Worm (Caenorhabditis elegans): ENCODE results near the gene ZK637.15.

ZK637.15 gene

DNA sequence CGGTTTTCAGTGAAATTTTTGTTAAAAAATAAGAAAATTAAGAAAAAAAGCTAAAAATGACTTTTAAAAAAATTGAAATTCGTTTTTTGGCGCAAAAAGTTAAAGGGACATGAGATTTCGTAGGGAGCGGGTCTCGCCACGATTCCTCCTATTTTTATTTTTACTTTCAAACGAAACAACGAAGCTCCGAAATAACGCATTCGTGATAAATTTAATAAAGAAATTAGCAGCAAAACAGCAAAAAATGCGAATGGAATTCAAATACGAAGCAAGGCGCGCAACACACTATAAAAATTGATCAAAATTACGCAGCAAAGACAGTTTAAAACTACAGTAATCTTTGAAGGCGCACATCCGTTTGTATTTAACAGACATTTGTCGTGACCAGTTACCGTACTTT, 20.1 kb upstream of the ZK637.15 start:
- no peak for TF ChIP-seq nhr-77 (tag; optimal IDR thresholded peaks at IDR 0.05)
- peak; percentile 26 to 84 for TF ChIP-seq lsy-2 (tag; optimal IDR thresholded peaks at IDR 0.05)
- no peak for TF ChIP-seq snpc-4 (tag; optimal IDR thresholded peaks at IDR 0.05)
- TF ChIP-seq R02D3.7 (tag; optimal IDR thresholded peaks at IDR 0.05), result no peak
- TF ChIP-seq unc-55 (GFP tag; optimal IDR thresholded peaks at IDR 0.05), result peak; percentile 83
- no peak for TF ChIP-seq dmd-4 (tag; optimal IDR thresholded peaks at IDR 0.05)
- TF ChIP-seq F13H6.1 (tag; optimal IDR thresholded peaks at IDR 0.05), result no peak
- no peak for TF ChIP-seq peb-1 (tag; optimal IDR thresholded peaks at IDR 0.05)
- TF ChIP-seq nhr-129 (tag; optimal IDR thresholded peaks at IDR 0.05), result peak; percentile 39
- TF ChIP-seq ztf-1 (GFP tag; conservative IDR thresholded peaks at IDR 0.05), result no peak
- TF ChIP-seq nhr-237 (tag; optimal IDR thresholded peaks at IDR 0.05), result no peak
- TF ChIP-seq Y55F3AM.14 (GFP tag; optimal IDR thresholded peaks at IDR 0.05), result no peak
- no peak for TF ChIP-seq nhr-6 (tag; optimal IDR thresholded peaks at IDR 0.05)
- TF ChIP-seq ceh-16 (tag; optimal IDR thresholded peaks at IDR 0.05), result no peak
- peak; percentile 64 for TF ChIP-seq C34F6.9 (tag; optimal IDR thresholded peaks at IDR 0.05)
- no peak for TF ChIP-seq aly-2 (tag; optimal IDR thresholded peaks at IDR 0.05)
- no peak for TF ChIP-seq fos-1 (tag; optimal IDR thresholded peaks at IDR 0.05)
- TF ChIP-seq gmeb-1 (tag; optimal IDR thresholded peaks at IDR 0.05), result peak; percentile 66
- TF ChIP-seq ceh-82 (tag; optimal IDR thresholded peaks at IDR 0.05), result no peak
- TF ChIP-seq blmp-1 (tag; optimal IDR thresholded peaks at IDR 0.05; ENCODE audit: insufficient read depth), result no peak
- TF ChIP-seq sem-4 (tag; optimal IDR thresholded peaks at IDR 0.05), result no peak
- no peak for TF ChIP-seq ztf-4 (tag; optimal IDR thresholded peaks at IDR 0.05)
- TF ChIP-seq lin-39 (tag; optimal IDR thresholded peaks at IDR 0.05), result no peak
- TF ChIP-seq skn-1 (tag; optimal IDR thresholded peaks at IDR 0.05), result no peak
- no peak for TF ChIP-seq ztf-11 (tag; optimal IDR thresholded peaks at IDR 0.05)
- no peak for TF ChIP-seq sma-9 (GFP tag; optimal IDR thresholded peaks at IDR 0.05)
- TF ChIP-seq sma-9 (tag; optimal IDR thresholded peaks at IDR 0.05), result no peak
- no peak for TF ChIP-seq unc-62 (GFP tag; optimal IDR thresholded peaks at IDR 0.05)
- TF ChIP-seq mdl-1 (tag; optimal IDR thresholded peaks at IDR 0.05), result no peak
- no peak for TF ChIP-seq alr-1 (tag; optimal IDR thresholded peaks at IDR 0.05)
- no peak for TF ChIP-seq ama-1 (optimal IDR thresholded peaks at IDR 0.05)
- TF ChIP-seq nhr-25 (tag; optimal IDR thresholded peaks at IDR 0.05), result no peak
- TF ChIP-seq sma-3 (GFP tag; optimal IDR thresholded peaks at IDR 0.05), result no peak
- TF ChIP-seq egl-27 (tag; optimal IDR thresholded peaks at IDR 0.05), result no peak
- TF ChIP-seq lin-13 (GFP tag; optimal IDR thresholded peaks at IDR 0.05), result peak; percentile 39
- TF ChIP-seq unc-39 (tag; optimal IDR thresholded peaks at IDR 0.05), result no peak
- no peak for TF ChIP-seq elt-3 (tag; optimal IDR thresholded peaks at IDR 0.05)
- TF ChIP-seq crh-2 (tag; optimal IDR thresholded peaks at IDR 0.05), result peak; percentile 44
- TF ChIP-seq nhr-11 (tag; optimal IDR thresholded peaks at IDR 0.05), result no peak

DNA sequence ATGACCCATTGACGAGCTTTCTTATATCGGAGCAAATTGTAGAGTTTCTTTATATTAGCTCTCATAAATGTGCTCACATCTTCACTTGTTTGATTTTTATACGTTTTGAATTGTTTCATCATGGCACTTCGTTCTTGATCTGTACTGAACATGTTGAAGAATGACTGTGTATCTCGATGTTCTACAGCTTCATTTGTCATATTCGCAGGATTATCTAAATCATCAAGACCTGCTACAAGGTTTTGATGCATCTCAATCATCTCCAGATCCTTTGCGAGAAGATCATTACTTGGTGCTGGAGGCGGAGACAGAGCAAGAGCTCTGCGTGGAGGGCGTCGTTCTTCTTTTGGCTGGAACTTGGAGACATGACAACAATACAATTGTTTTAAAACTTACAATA, 16.6 kb upstream of the ZK637.15 start:
- TF ChIP-seq nhr-11 (tag; optimal IDR thresholded peaks at IDR 0.05) (no peak), sma-3 (GFP tag; optimal IDR thresholded peaks at IDR 0.05) (no peak), sma-9 (GFP tag; optimal IDR thresholded peaks at IDR 0.05) (no peak), sma-9 (tag; optimal IDR thresholded peaks at IDR 0.05) (no peak), lin-13 (GFP tag; optimal IDR thresholded peaks at IDR 0.05) (no peak), lsy-2 (tag; optimal IDR thresholded peaks at IDR 0.05) (no peak), mbf-1 (tag; optimal IDR thresholded peaks at IDR 0.05) (no peak), ceh-82 (tag; optimal IDR thresholded peaks at IDR 0.05) (no peak)

DNA sequence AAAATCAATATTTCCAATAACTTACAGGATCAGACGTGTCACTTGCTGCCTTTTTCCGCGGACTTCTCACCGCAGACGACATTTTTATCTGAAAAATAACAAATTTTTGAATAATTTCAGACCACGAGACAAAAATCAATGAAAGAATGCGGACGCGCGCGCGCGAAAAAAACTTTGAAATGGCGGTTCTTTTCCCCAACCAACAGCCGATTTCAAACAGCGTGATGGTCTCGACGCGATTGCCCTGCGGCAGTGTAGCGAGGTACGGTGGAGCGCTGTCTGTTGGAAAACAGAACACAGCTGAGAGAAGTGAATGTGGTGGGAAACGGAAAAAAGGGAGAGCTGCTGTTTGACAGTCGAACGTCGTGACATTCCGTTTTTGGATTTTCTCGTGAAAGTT, 15.8 kb upstream of the ZK637.15 start, which contains the start of gene lin-9:
Gene lin-9 (minus strand): TSS at position 88 of the 400 bp plus-strand sequence.
- peak; percentile 81 for TF ChIP-seq nhr-6 (tag; optimal IDR thresholded peaks at IDR 0.05)
- TF ChIP-seq ZK546.5 (tag; optimal IDR thresholded peaks at IDR 0.05), result peak; percentile 72
- no peak for TF ChIP-seq skn-1 (tag; optimal IDR thresholded peaks at IDR 0.05)
- TF ChIP-seq nhr-11 (tag; optimal IDR thresholded peaks at IDR 0.05), result no peak
- TF ChIP-seq ceh-16 (tag; optimal IDR thresholded peaks at IDR 0.05), result peak; percentile 73
- TF ChIP-seq F13H6.1 (tag; optimal IDR thresholded peaks at IDR 0.05), result peak; percentile 96
- peak; percentile 90 for TF ChIP-seq fos-1 (tag; optimal IDR thresholded peaks at IDR 0.05)
- TF ChIP-seq nhr-12 (tag; optimal IDR thresholded peaks at IDR 0.05), result peak; percentile 47
- TF ChIP-seq Y55F3AM.14 (GFP tag; optimal IDR thresholded peaks at IDR 0.05), result peak; percentile 89
- no peak for TF ChIP-seq unc-39 (tag; optimal IDR thresholded peaks at IDR 0.05)
- peak; percentile 96 for TF ChIP-seq mab-5 (tag; optimal IDR thresholded peaks at IDR 0.05)
- TF ChIP-seq lin-39 (tag; optimal IDR thresholded peaks at IDR 0.05), result peak; percentile 26
- peak; percentile 95 for TF ChIP-seq nhr-21 (tag; optimal IDR thresholded peaks at IDR 0.05)
- peak; percentile 25 for TF ChIP-seq ztf-11 (tag; optimal IDR thresholded peaks at IDR 0.05)
- peak; percentile 86 for TF ChIP-seq egl-27 (tag; optimal IDR thresholded peaks at IDR 0.05)
- peak; percentile 80 for TF ChIP-seq nhr-10 (tag; optimal IDR thresholded peaks at IDR 0.05)
- TF ChIP-seq lsy-2 (tag; optimal IDR thresholded peaks at IDR 0.05), result peak; percentile 99 to 100
- TF ChIP-seq nhr-23 (tag; optimal IDR thresholded peaks at IDR 0.05), result no peak
- TF ChIP-seq ceh-82 (tag; optimal IDR thresholded peaks at IDR 0.05), result peak; percentile 78
- TF ChIP-seq sma-3 (GFP tag; optimal IDR thresholded peaks at IDR 0.05), result peak; percentile 95
- no peak for TF ChIP-seq ztf-1 (GFP tag; conservative IDR thresholded peaks at IDR 0.05)
- peak; percentile 97 for TF ChIP-seq crh-2 (tag; optimal IDR thresholded peaks at IDR 0.05)
- TF ChIP-seq sma-9 (GFP tag; optimal IDR thresholded peaks at IDR 0.05), result peak; percentile 97
- no peak for TF ChIP-seq sma-9 (tag; optimal IDR thresholded peaks at IDR 0.05)
- TF ChIP-seq ztf-4 (tag; optimal IDR thresholded peaks at IDR 0.05), result peak; percentile 94
- peak; percentile 55 for TF ChIP-seq nhr-237 (tag; optimal IDR thresholded peaks at IDR 0.05)
- TF ChIP-seq R02D3.7 (tag; optimal IDR thresholded peaks at IDR 0.05), result peak; percentile 74
- TF ChIP-seq lin-11 (tag; optimal IDR thresholded peaks at IDR 0.05), result peak; percentile 92
- TF ChIP-seq mdl-1 (tag; optimal IDR thresholded peaks at IDR 0.05), result peak; percentile 57 to 83
- no peak for TF ChIP-seq alr-1 (tag; optimal IDR thresholded peaks at IDR 0.05)
- TF ChIP-seq aly-2 (tag; optimal IDR thresholded peaks at IDR 0.05), result peak; percentile 11
- TF ChIP-seq unc-62 (GFP tag; optimal IDR thresholded peaks at IDR 0.05), result peak; percentile 8
- TF ChIP-seq unc-55 (GFP tag; optimal IDR thresholded peaks at IDR 0.05), result peak; percentile 98
- peak; percentile 85 for TF ChIP-seq snpc-4 (tag; optimal IDR thresholded peaks at IDR 0.05)
- peak; percentile 97 for TF ChIP-seq nhr-25 (tag; optimal IDR thresholded peaks at IDR 0.05)
